Worm (Caenorhabditis elegans): ENCODE data around the gene wdr-83.

Gene wdr-83

DNA sequence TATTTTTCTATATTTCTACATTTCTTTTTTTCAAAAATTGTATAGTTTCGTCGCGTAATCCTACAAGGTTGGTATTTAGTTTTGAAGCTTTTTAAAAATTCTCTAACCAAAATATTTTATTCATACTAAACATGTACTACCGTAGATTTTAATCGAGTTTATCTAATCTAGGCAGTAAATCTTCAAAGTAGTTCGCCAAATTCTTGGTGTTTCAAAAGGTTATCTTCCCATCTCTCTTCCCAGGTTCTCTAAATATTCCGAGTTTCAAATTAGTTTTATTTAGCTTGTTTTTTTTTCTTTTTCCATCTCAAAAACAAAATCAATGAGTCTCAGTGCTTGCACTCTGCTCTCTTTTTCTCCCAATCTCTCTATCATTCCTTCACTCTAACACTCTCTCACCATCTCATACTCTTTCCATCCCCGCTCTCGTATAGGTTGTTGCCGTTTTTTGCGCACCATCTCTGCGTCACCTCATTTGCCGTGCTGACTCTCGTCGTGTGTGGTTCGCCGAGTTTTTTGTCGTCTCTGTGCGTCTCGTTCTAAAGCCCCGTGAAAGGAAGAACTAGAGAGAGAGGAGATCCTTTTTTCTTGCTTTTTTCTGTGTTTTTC lies 14.4 kb downstream of the wdr-83 start (continued):
- TF ChIP-seq unc-62 (GFP tag; optimal IDR thresholded peaks at IDR 0.05 in 1 of 2), result peak in 1 of 2 experiments; percentile 63
- no peak for TF ChIP-seq unc-62 (tag; optimal IDR thresholded peaks at IDR 0.05)
- TF ChIP-seq lin-39 (tag; optimal IDR thresholded peaks at IDR 0.05), result no peak
- TF ChIP-seq nhr-28 (tag; optimal IDR thresholded peaks at IDR 0.05), result peak; percentile 72
- no peak for TF ChIP-seq egl-43 (GFP tag; IDR thresholded peaks at IDR 0.05)
- peak; percentile 5 for TF ChIP-seq F37D6.2 (tag; optimal IDR thresholded peaks at IDR 0.05)
- TF ChIP-seq F44E2.7 (GFP tag; IDR thresholded peaks at IDR 0.05), result no peak
- TF ChIP-seq aha-1 (tag), result peak; percentile 97
- TF ChIP-seq dve-1 (tag; optimal IDR thresholded peaks at IDR 0.05; ENCODE audit: insufficient read depth), result peak; percentile 78
- no peak for TF ChIP-seq pqm-1 (tag; optimal IDR thresholded peaks at IDR 0.05)
- TF ChIP-seq tra-1 (GFP tag; IDR thresholded peaks at IDR 0.05), result 0 out of 2 replicates have a peak, but pooled peaks have one; percentile 3
- no peak for TF ChIP-seq nhr-77 (tag; optimal IDR thresholded peaks at IDR 0.05)
- no peak for TF ChIP-seq madf-5 (GFP tag; IDR thresholded peaks at IDR 0.05)
- peak; percentile 49; the same call in 1 of the 2 replicates for TF ChIP-seq T26A8.4 (GFP tag; IDR thresholded peaks at IDR 0.05)
- no peak for TF ChIP-seq zfp-3 (GFP tag; conservative IDR thresholded peaks at IDR 0.05)
- TF ChIP-seq mxl-2 (GFP tag; conservative IDR thresholded peaks at IDR 0.05), result no peak
- TF ChIP-seq hif-1 (tag; optimal IDR thresholded peaks at IDR 0.05), result peak in 1 of 2 experiments; percentile 51
- no peak for TF ChIP-seq unc-39 (tag; optimal IDR thresholded peaks at IDR 0.05)
- no peak for TF ChIP-seq zag-1 (tag; optimal IDR thresholded peaks at IDR 0.05)
- TF ChIP-seq ceh-20 (GFP tag; IDR thresholded peaks at IDR 0.05), result peak; percentile 44
- no peak for TF ChIP-seq F49E8.2 (tag; optimal IDR thresholded peaks at IDR 0.05; ENCODE audit: borderline replicate concordance)
- TF ChIP-seq mdt-29 (GFP tag; IDR thresholded peaks at IDR 0.05), result no peak
- no peak for TF ChIP-seq ceh-62 (tag; optimal IDR thresholded peaks at IDR 0.05)
- TF ChIP-seq zip-11 (GFP tag; IDR thresholded peaks at IDR 0.05), result no peak
- TF ChIP-seq Y48G9A.11 (GFP tag; IDR thresholded peaks at IDR 0.05), result no peak
- TF ChIP-seq mdl-1 (tag; optimal IDR thresholded peaks at IDR 0.05), result peak; percentile 35 to 85
- no peak for TF ChIP-seq dmd-9 (GFP tag; IDR thresholded peaks at IDR 0.05)
- no peak for TF ChIP-seq gei-8 (GFP tag; optimal IDR thresholded peaks at IDR 0.05)
- no peak for TF ChIP-seq ceh-44 (GFP tag; IDR thresholded peaks at IDR 0.05)
- no peak for TF ChIP-seq nhr-111 (GFP tag; optimal IDR thresholded peaks at IDR 0.05)
- TF ChIP-seq daf-12 (tag; optimal IDR thresholded peaks at IDR 0.05), result no peak
- peak; percentile 60 for TF ChIP-seq dpl-1 (GFP tag; optimal IDR thresholded peaks at IDR 0.05)
- TF ChIP-seq lin-29 (GFP tag; IDR thresholded peaks at IDR 0.05), result no peak
- TF ChIP-seq nhr-237 (tag; optimal IDR thresholded peaks at IDR 0.05), result no peak

DNA sequence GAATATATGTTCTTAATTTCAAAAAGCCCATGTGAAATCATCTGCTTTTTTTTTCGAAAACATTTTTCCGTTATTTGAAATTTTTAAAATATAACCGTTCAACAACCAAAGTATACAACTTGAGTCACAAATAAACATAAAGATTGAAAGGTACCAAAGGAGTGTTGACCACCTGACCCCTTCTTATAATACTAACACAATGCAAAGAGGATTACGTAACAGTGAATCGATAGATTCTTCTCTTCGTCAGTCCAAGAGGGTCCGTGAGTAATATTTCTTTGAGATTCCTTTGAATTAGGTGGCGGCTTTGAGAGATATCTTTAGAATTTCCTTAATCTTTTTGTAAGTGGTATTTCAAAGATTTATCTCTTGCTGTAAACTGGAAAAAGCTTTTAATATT lies 15.4 kb downstream of the wdr-83 start:
- TF ChIP-seq vab-7 (GFP tag; IDR thresholded peaks at IDR 0.05), result no peak
- peak; percentile 7 for TF ChIP-seq aha-1 (tag)
- no peak for TF ChIP-seq R02D3.7 (tag; optimal IDR thresholded peaks at IDR 0.05)

DNA sequence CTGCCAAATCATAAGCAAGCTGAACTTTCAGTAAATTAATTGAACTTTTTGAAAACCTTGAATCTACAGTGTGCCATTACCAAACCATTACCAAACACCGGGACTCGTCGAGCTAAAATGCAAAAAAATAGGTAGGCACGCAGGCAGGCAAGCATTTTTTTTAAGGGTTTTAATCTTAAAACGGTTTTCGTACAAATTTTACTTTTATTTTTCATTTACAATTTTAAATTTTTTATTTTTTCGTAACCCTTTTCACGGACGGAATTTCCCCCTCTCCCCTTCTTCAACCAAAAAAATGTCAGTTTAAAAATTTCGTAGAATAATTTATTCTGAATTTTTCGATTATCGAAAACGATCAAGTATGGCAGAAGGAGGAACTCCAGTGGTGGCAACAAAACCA lies 17.1 kb downstream of the wdr-83 start, which contains the start of gene F59A6.2:
TSS of gene F59A6.2 (plus strand) at position 301 of the 400 bp plus-strand sequence.
- TF ChIP-seq lin-29 (GFP tag; IDR thresholded peaks at IDR 0.05), result no peak
- TF ChIP-seq aha-1 (tag), result peak; percentile 53

DNA sequence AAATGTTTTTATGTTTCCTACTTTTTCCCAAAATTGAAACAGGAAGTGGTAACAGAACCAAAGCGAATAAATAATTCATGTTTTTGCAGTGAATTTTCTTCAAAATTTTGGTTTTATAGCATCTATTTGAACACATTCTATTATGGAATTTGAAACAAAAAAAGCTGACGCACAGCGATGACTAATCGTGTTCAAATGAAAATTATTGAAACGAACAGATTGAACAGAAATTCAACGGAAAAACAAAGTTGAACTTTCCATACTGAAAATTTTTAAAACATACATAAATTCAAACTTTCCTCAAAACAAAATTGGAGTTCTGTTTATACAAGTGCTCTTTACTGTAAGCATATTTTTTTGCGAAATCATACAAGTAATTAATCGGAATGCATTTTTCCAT lies 19.5 kb downstream of the wdr-83 start, which contains the start of gene F59A6.12:
TSS of gene F59A6.12 (minus strand) at position 101 of the 400 bp plus-strand sequence.
- TF ChIP-seq lir-3 (tag; optimal IDR thresholded peaks at IDR 0.05) (no peak), duxl-1 (tag; optimal IDR thresholded peaks at IDR 0.05; ENCODE audit: poor library complexity) (no peak), nhr-41 (GFP tag; IDR thresholded peaks at IDR 0.05) (no peak), php-3 (GFP tag; IDR thresholded peaks at IDR 0.05) (no peak), nhr-10 (tag; optimal IDR thresholded peaks at IDR 0.05) (no peak), Y105C5A.15 (GFP tag; IDR thresholded peaks at IDR 0.05) (no peak), aha-1 (tag) (no peak), snpc-1.2 (GFP tag; IDR thresholded peaks at IDR 0.05) (no peak), zfp-3 (GFP tag; conservative IDR thresholded peaks at IDR 0.05) (no peak), mep-1 (tag; optimal IDR thresholded peaks at IDR 0.05) (no peak), ctbp-1 (GFP tag; IDR thresholded peaks at IDR 0.05) (no peak)

All from whole organism, L4 larva.